Worm (Caenorhabditis elegans) whole organism, L2 larva: ENCODE measurements around the gene Y25C1A.2.

ENCODE experiments used
- C34F6.9 ChIP-seq: fragments of 150-350 bp; optimal IDR thresholded peaks from 2 replicates; lab custom pipeline; 2014; ENCODE audit warnings: missing biosample characterization, missing genetic modification characterization
- F13H6.1 ChIP-seq: sonication (generic microtip); optimal IDR thresholded peaks from 2 replicates; lab custom pipeline; 2016; ENCODE audit warnings: missing genetic modification characterization, missing compliant biosample characterization
- R02D3.7 ChIP-seq: fragments of 150-350 bp; optimal IDR thresholded peaks from 2 replicates; lab custom pipeline; 2014; ENCODE audit warnings: missing biosample characterization, missing genetic modification characterization
- ZK546.5 ChIP-seq: sonication (generic microtip); optimal IDR thresholded peaks from 2 replicates; lab custom pipeline; 2017; ENCODE audit warnings: missing biosample characterization, missing genetic modification characterization
- ama-1 ChIP-seq: fragments of 150-350 bp; optimal IDR thresholded peaks from 2 replicates; lab custom pipeline; 2018; ENCODE audit warnings: inconsistent platforms
- blmp-1 ChIP-seq: sonication (generic microtip); optimal IDR thresholded peaks from 2 replicates; lab custom pipeline; 2017; ENCODE audit warnings: missing genetic modification characterization, mild to moderate bottlenecking, missing compliant biosample characterization, antibody characterized with exemption, moderate library complexity; ENCODE audit not compliant: insufficient read depth
- ceh-16 ChIP-seq: fragments of 150-350 bp; optimal IDR thresholded peaks from 2 replicates; lab custom pipeline; 2014; ENCODE audit warnings: missing biosample characterization, missing genetic modification characterization
- crh-2 ChIP-seq: sonication (generic microtip); optimal IDR thresholded peaks from 2 replicates; lab custom pipeline; 2017; ENCODE audit warnings: missing biosample characterization, missing genetic modification characterization
- dmd-4 ChIP-seq: sonication (generic microtip); optimal IDR thresholded peaks from 2 replicates; lab custom pipeline; 2017; ENCODE audit warnings: missing biosample characterization, missing genetic modification characterization
- elt-3 ChIP-seq: sonication (generic microtip); optimal IDR thresholded peaks from 2 replicates; lab custom pipeline; 2017; ENCODE audit warnings: missing biosample characterization, missing genetic modification characterization
- gmeb-1 ChIP-seq: fragments of 150-350 bp; optimal IDR thresholded peaks from 2 replicates; lab custom pipeline; 2014; ENCODE audit warnings: missing biosample characterization, missing genetic modification characterization
- lin-11 ChIP-seq: fragments of 150-350 bp; sonication (generic microtip); optimal IDR thresholded peaks from 2 replicates; lab custom pipeline; 2014; ENCODE audit warnings: missing biosample characterization, missing genetic modification characterization, inconsistent platforms, mixed read lengths
- lin-39 ChIP-seq: fragments of 150-350 bp; optimal IDR thresholded peaks from 2 replicates; lab custom pipeline; 2014; ENCODE audit warnings: missing biosample characterization, missing genetic modification reagents, missing genetic modification characterization
- mab-5 ChIP-seq: fragments of 150-350 bp; optimal IDR thresholded peaks from 2 replicates; lab custom pipeline; 2014; ENCODE audit warnings: missing biosample characterization, missing genetic modification characterization
- mbf-1 ChIP-seq: sonication (generic microtip); optimal IDR thresholded peaks from 2 replicates; lab custom pipeline; 2017; ENCODE audit warnings: missing biosample characterization, missing genetic modification characterization
- mdl-1 ChIP-seq, 2 experiments: fragments of 150-350 bp in 1 of 2; sonication (generic microtip) in 1 of 2; optimal IDR thresholded peaks; 2 replicates each; lab custom pipeline; 2017; ENCODE audit warnings: missing biosample characterization in 2 of 2, missing genetic modification characterization in 2 of 2
- nhr-10 ChIP-seq: sonication (generic microtip); optimal IDR thresholded peaks from 2 replicates; lab custom pipeline; 2017; ENCODE audit warnings: missing biosample characterization, missing genetic modification characterization
- nhr-12 ChIP-seq: fragments of 150-350 bp; optimal IDR thresholded peaks from 2 replicates; lab custom pipeline; 2014; ENCODE audit warnings: missing biosample characterization, missing genetic modification characterization
- nhr-129 ChIP-seq: fragments of 150-350 bp; optimal IDR thresholded peaks from 2 replicates; lab custom pipeline; 2014; ENCODE audit warnings: missing biosample characterization, missing genetic modification characterization
- nhr-21 ChIP-seq: fragments of 150-350 bp; optimal IDR thresholded peaks from 2 replicates; lab custom pipeline; 2014; ENCODE audit warnings: missing biosample characterization, missing genetic modification characterization
- nhr-6 ChIP-seq: fragments of 150-350 bp; optimal IDR thresholded peaks from 2 replicates; lab custom pipeline; 2014; ENCODE audit warnings: missing biosample characterization, missing genetic modification characterization
- nhr-77 ChIP-seq: fragments of 150-350 bp; optimal IDR thresholded peaks from 2 replicates; lab custom pipeline; 2014; ENCODE audit warnings: missing biosample characterization, missing genetic modification characterization
- sem-4 ChIP-seq: fragments of 150-350 bp; optimal IDR thresholded peaks from 2 replicates; lab custom pipeline; 2014; ENCODE audit warnings: missing biosample characterization, missing genetic modification reagents, missing genetic modification characterization
- sma-3 ChIP-seq: sonication (generic microtip); optimal IDR thresholded peaks from 2 replicates; lab custom pipeline; 2016; ENCODE audit warnings: missing genetic modification reagents, missing genetic modification characterization, missing compliant biosample characterization
- sma-9 ChIP-seq, 2 experiments: fragments of 150-350 bp in 1 of 2; sonication (generic microtip) in 1 of 2; optimal IDR thresholded peaks; 2 replicates each; lab custom pipeline; 2014 to 2016; ENCODE audit warnings: missing genetic modification characterization in 2 of 2, mild to moderate bottlenecking in 1 of 2, missing biosample characterization in 1 of 2, missing compliant biosample characterization in 1 of 2, missing genetic modification reagents in 1 of 2, moderate library complexity in 1 of 2
- unc-39 ChIP-seq: fragments of 150-350 bp; optimal IDR thresholded peaks from 2 replicates; lab custom pipeline; 2014; ENCODE audit warnings: missing biosample characterization, missing genetic modification characterization
- unc-55 ChIP-seq: fragments of 150-350 bp; sonication (generic microtip); optimal IDR thresholded peaks from 3 replicates; lab custom pipeline; 2014; ENCODE audit warnings: missing biosample characterization, missing genetic modification reagents, missing genetic modification characterization
- unc-62 ChIP-seq: fragments of 150-350 bp; optimal IDR thresholded peaks from 2 replicates; lab custom pipeline; 2014; ENCODE audit warnings: missing biosample characterization, missing genetic modification reagents, missing genetic modification characterization
- zag-1 ChIP-seq: fragments of 150-350 bp; optimal IDR thresholded peaks from 2 replicates; lab custom pipeline; 2014; ENCODE audit warnings: missing biosample characterization, missing genetic modification characterization
- ztf-1 ChIP-seq: fragments of 200-800 bp; sonication (Bioruptor generic); conservative IDR thresholded peaks from 2 replicates; pipeline ENCODE4 v1.3.6; 2022; ENCODE audit warnings: missing genetic modification characterization, missing compliant biosample characterization
- ztf-11 ChIP-seq: sonication (generic microtip); optimal IDR thresholded peaks from 2 replicates; lab custom pipeline; 2017; ENCODE audit warnings: missing biosample characterization, missing genetic modification characterization
- ztf-4 ChIP-seq: fragments of 150-350 bp; optimal IDR thresholded peaks from 2 replicates; lab custom pipeline; 2014; ENCODE audit warnings: missing biosample characterization, missing genetic modification characterization

Gene Y25C1A.2

DNA sequence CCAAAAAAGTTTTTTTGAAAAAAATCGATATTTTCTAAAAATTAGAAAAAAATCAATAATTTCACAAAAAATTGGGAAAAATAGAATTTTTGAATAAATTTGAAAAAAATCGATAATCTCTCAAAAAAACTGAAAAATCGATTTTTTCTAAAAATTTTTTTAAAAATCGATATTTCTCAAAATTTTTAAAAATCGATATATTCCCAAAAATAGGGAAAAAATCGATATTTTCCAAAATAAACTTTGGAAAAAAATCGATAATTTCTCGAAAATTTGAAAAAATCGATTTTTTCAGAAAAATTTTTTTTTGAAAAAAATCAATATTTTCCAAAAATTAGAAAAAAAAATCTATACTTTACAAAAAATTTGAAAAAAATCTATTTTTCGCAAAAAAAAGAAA lies 47.8 kb upstream of the Y25C1A.2 start:
- TF ChIP-seq ztf-11 (tag; lab: Kevin White, UChicago), result no peak
- no peak for TF ChIP-seq elt-3 (tag; lab: Kevin White, UChicago)
- no peak for TF ChIP-seq nhr-77 (tag; lab: Kevin White, UChicago)
- no peak for TF ChIP-seq unc-62
- no peak for TF ChIP-seq ztf-4 (tag; lab: Kevin White, UChicago)

- TF ChIP-seq mbf-1 (tag; lab: Kevin White, UChicago), result no peak
Measured at ce11 chrII:3065086-3065485, 47.3 kb upstream of the Y25C1A.2 start.

- TF ChIP-seq dmd-4 (tag; lab: Kevin White, UChicago) (no peak), mab-5 (tag; lab: Kevin White, UChicago) (no peak), nhr-12 (tag; lab: Kevin White, UChicago) (no peak), ZK546.5 (no peak), lin-11 (tag; lab: Kevin White, UChicago) (no peak)
- TF ChIP-seq, all 48 proteins: peak for 0
Measured at ce11 chrII:3066401-3066800, 46.0 kb upstream of the Y25C1A.2 start.

DNA sequence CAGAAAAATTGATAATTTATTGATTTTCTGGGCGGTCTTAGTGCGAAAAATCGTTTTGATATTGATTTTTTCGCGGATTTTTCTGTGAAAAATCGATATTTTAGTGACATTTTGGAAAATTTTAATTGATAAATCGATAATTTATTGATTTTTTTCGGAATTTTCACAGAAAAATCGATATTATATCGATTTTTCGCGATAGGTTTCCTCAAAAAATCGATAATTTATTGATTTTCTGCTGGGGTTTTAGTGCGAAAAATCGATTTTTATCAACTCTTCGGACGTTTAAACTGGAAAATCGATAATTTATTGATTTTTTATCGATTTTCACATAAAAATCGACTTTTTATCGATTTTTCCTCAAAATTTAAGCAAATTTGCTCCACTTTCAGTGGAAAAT lies 45.0 kb upstream of the Y25C1A.2 start:
- TF ChIP-seq unc-39 (tag; lab: Kevin White, UChicago) (no peak), nhr-6 (tag; lab: Kevin White, UChicago) (no peak), R02D3.7 (tag; lab: Kevin White, UChicago) (no peak), ZK546.5 (no peak), blmp-1 (tag; lab: Kevin White, UChicago) (no peak), lin-39 (tag; lab: Kevin White, UChicago) (no peak), ztf-11 (tag; lab: Kevin White, UChicago) (no peak), gmeb-1 (tag; lab: Kevin White, UChicago) (no peak)

DNA sequence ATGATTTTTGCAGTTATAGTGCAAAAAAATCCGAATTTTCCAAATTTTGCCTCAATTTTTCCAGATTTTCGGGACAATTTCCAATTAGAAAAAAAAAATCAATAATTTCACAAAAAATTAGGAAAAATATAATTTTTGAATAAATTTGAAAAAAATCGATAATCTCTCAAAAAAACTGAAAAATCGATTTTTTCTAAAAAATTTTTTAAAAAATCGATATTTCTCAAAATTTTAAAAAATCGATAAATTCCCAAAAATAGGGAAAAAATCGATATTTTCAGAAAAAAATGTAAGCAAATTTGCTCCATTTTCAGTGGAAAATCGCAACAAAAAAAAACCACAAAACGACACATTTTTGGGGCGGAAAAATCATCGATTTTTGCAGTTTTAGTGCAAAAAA lies 44.5 kb upstream of the Y25C1A.2 start:
- TF ChIP-seq ztf-4 (tag; lab: Kevin White, UChicago) (no peak), sem-4 (tag; lab: Kevin White, UChicago) (no peak), ama-1 (lab: Kevin White, UChicago) (no peak)

- TF ChIP-seq nhr-129 (no peak), dmd-4 (tag; lab: Kevin White, UChicago) (no peak), sma-3 (GFP tag; lab: Kevin White, UChicago) (no peak), nhr-12 (tag; lab: Kevin White, UChicago) (no peak), crh-2 (tag; lab: Kevin White, UChicago) (no peak)
Measured at ce11 chrII:3068646-3069045, 43.8 kb upstream of the Y25C1A.2 start.

- no peak for TF ChIP-seq ztf-1 (GFP tag; lab: Robert Waterston, UW)
- no peak for TF ChIP-seq nhr-77 (tag; lab: Kevin White, UChicago)
- TF ChIP-seq C34F6.9 (tag; lab: Kevin White, UChicago), result no peak
- no peak for TF ChIP-seq dmd-4 (tag; lab: Kevin White, UChicago)
- TF ChIP-seq nhr-12 (tag; lab: Kevin White, UChicago), result no peak
- TF ChIP-seq F13H6.1 (tag; lab: Kevin White, UChicago), result no peak
- TF ChIP-seq nhr-21, result no peak
- no peak for TF ChIP-seq ceh-16 (tag; lab: Kevin White, UChicago)
- TF ChIP-seq sma-9 (GFP tag; optimal IDR thresholded peaks at IDR 0.05; lab: Kevin White, UChicago), result no peak
- TF ChIP-seq sma-9 (tag; optimal IDR thresholded peaks at IDR 0.05; lab: Kevin White, UChicago), result no peak
- no peak for TF ChIP-seq unc-55 (GFP tag; lab: Kevin White, UChicago)
- TF ChIP-seq ztf-11 (tag; lab: Kevin White, UChicago), result no peak
- TF ChIP-seq mdl-1 (tag; optimal IDR thresholded peaks at IDR 0.05; lab: Kevin White, UChicago), result no peak
- TF ChIP-seq zag-1 (tag; lab: Kevin White, UChicago), result no peak
- TF ChIP-seq unc-62, result no peak
- no peak for TF ChIP-seq nhr-10 (tag; lab: Kevin White, UChicago)
- TF ChIP-seq, all 48 proteins: peak for 0
Measured at ce11 chrII:3070182-3070581, 42.2 kb upstream of the Y25C1A.2 start.
